Worm (Caenorhabditis elegans) whole organism, L1 larva: ENCODE results near the gene T09A5.14.

Experiments used
- C04F5.9 ChIP-seq: sonication (generic microtip); optimal IDR thresholded peaks from 2 replicates; lab custom pipeline; 2016; ENCODE audit warnings: missing genetic modification characterization, missing compliant biosample characterization
- C34B4.2 ChIP-seq: sonication (generic microtip); optimal IDR thresholded peaks from 2 replicates; lab custom pipeline; 2017; ENCODE audit warnings: mild to moderate bottlenecking, missing genetic modification characterization, missing compliant biosample characterization
- alr-1 ChIP-seq: fragments of 200-800 bp; sonication (Bioruptor generic); optimal IDR thresholded peaks from 2 replicates; lab custom pipeline; 2018; ENCODE audit warnings: borderline replicate concordance, mild to moderate bottlenecking, missing genetic modification characterization, missing compliant biosample characterization
- blmp-1 ChIP-seq: fragments of 150-350 bp; optimal IDR thresholded peaks from 2 replicates; lab custom pipeline; 2014; ENCODE audit warnings: missing biosample characterization, missing genetic modification characterization
- ces-1 ChIP-seq: fragments of 150-350 bp; optimal IDR thresholded peaks from 2 replicates; lab custom pipeline; 2014; ENCODE audit warnings: missing biosample characterization, missing genetic modification reagents, missing genetic modification characterization
- dpl-1 ChIP-seq, 3 experiments: fragments of 150-350 bp in 2 of 3; sonication (generic microtip) in 1 of 3; optimal IDR thresholded peaks; 2 replicates each; lab custom pipeline; 2014 to 2017; ENCODE audit warnings: missing biosample characterization in 3 of 3, missing genetic modification characterization in 3 of 3, missing genetic modification reagents in 3 of 3
- efl-1 ChIP-seq, 4 experiments: fragments of 150-350 bp; optimal IDR thresholded peaks in 3 of 4; peaks in 1 of 4; 1 replicate in 1 of 4; 2 replicates in 3 of 4; lab custom pipeline; 2014; ENCODE audit warnings: missing biosample characterization in 2 of 4, missing genetic modification characterization in 2 of 4, missing genetic modification reagents in 2 of 4
- efl-3 ChIP-seq: fragments of 200-800 bp; sonication (Bioruptor generic); optimal IDR thresholded peaks from 2 replicates; lab custom pipeline; 2018; ENCODE audit warnings: mild to moderate bottlenecking, missing genetic modification characterization, missing compliant biosample characterization
- egl-13 ChIP-seq: sonication (generic microtip); optimal IDR thresholded peaks from 2 replicates; lab custom pipeline; 2016; ENCODE audit warnings: missing genotype, missing genetic modification reagents, missing genetic modification characterization, missing compliant biosample characterization
- ets-5 ChIP-seq: fragments of 200-800 bp; sonication (Bioruptor generic); IDR thresholded peaks from 2 replicates; pipeline ENCODE4 v1.3.6; 2022; ENCODE audit warnings: missing genetic modification characterization, missing compliant biosample characterization
- fkh-10 ChIP-seq: sonication (generic microtip); optimal IDR thresholded peaks from 2 replicates; lab custom pipeline; 2017; ENCODE audit warnings: missing biosample characterization, missing genetic modification reagents, missing genetic modification characterization
- fkh-8 ChIP-seq: sonication (generic microtip); optimal IDR thresholded peaks from 2 replicates; lab custom pipeline; 2016; ENCODE audit warnings: mild to moderate bottlenecking, missing genetic modification characterization, missing compliant biosample characterization
- fos-1 ChIP-seq: fragments of 150-350 bp; optimal IDR thresholded peaks from 2 replicates; lab custom pipeline; 2014; ENCODE audit warnings: missing biosample characterization, missing genetic modification characterization
- hlh-17 ChIP-seq: fragments of 200-800 bp; sonication (Bioruptor generic); optimal IDR thresholded peaks from 2 replicates; lab custom pipeline; 2018; ENCODE audit warnings: missing genetic modification characterization, mild to moderate bottlenecking, missing compliant biosample characterization, moderate library complexity, borderline replicate concordance
- lin-14 ChIP-seq: fragments of 200-800 bp; sonication (Bioruptor generic); optimal IDR thresholded peaks from 2 replicates; lab custom pipeline; 2018; ENCODE audit warnings: mild to moderate bottlenecking, missing genetic modification characterization, moderate library complexity, missing compliant biosample characterization
- lin-15B ChIP-seq: fragments of 150-350 bp; sonication (generic microtip); optimal IDR thresholded peaks from 3 replicates; lab custom pipeline; 2014; ENCODE audit warnings: missing biosample characterization, missing genetic modification characterization
- lin-35 ChIP-seq, 2 experiments: fragments of 150-350 bp; optimal IDR thresholded peaks; 2 replicates each; lab custom pipeline; 2014; ENCODE audit warnings: missing biosample characterization in 2 of 2, missing genetic modification characterization in 2 of 2, missing genetic modification reagents in 2 of 2
- lir-3 ChIP-seq: sonication (generic microtip); optimal IDR thresholded peaks from 2 replicates; lab custom pipeline; 2016; ENCODE audit warnings: mild to moderate bottlenecking, missing genetic modification characterization, moderate library complexity, missing compliant biosample characterization; ENCODE audit not compliant: poor library complexity
- mab-9 ChIP-seq: fragments of 200-800 bp; sonication (Bioruptor generic); IDR thresholded peaks from 2 replicates; pipeline ENCODE4 v1.3.6; 2022; ENCODE audit warnings: missing genetic modification reagents, missing genetic modification characterization, missing compliant biosample characterization
- mep-1 ChIP-seq: fragments of 150-350 bp; optimal IDR thresholded peaks from 2 replicates; lab custom pipeline; 2014; ENCODE audit warnings: missing biosample characterization, missing genetic modification characterization
- nhr-11 ChIP-seq: fragments of 150-350 bp; optimal IDR thresholded peaks from 2 replicates; lab custom pipeline; 2014; ENCODE audit warnings: missing biosample characterization, missing genetic modification characterization
- nhr-12 ChIP-seq: sonication (generic microtip); optimal IDR thresholded peaks from 2 replicates; lab custom pipeline; 2017; ENCODE audit warnings: missing biosample characterization, missing genetic modification characterization
- nhr-19 ChIP-seq: fragments of 200-800 bp; sonication (Bioruptor generic); conservative IDR thresholded peaks from 2 replicates; pipeline ENCODE4 v1.3.6; 2022; ENCODE audit warnings: missing genetic modification characterization, missing compliant biosample characterization
- nhr-28 ChIP-seq: fragments of 150-350 bp; optimal IDR thresholded peaks from 2 replicates; lab custom pipeline; 2014; ENCODE audit warnings: missing biosample characterization, missing genetic modification characterization
- nhr-71 ChIP-seq: sonication (generic microtip); optimal IDR thresholded peaks from 2 replicates; lab custom pipeline; 2016; ENCODE audit warnings: mild to moderate bottlenecking, missing genetic modification characterization, moderate library complexity, missing compliant biosample characterization
- nhr-77 ChIP-seq: fragments of 150-350 bp; optimal IDR thresholded peaks from 2 replicates; lab custom pipeline; 2014; ENCODE audit warnings: missing biosample characterization, missing genetic modification characterization
- nhr-84 ChIP-seq: sonication (generic microtip); optimal IDR thresholded peaks from 2 replicates; lab custom pipeline; 2017; ENCODE audit warnings: missing biosample characterization, missing genetic modification characterization
- rnt-1 ChIP-seq: sonication (generic microtip); optimal IDR thresholded peaks from 2 replicates; lab custom pipeline; 2016; ENCODE audit warnings: mild to moderate bottlenecking, missing genetic modification characterization, moderate library complexity, missing compliant biosample characterization
- skn-1 ChIP-seq: fragments of 150-350 bp; optimal IDR thresholded peaks from 2 replicates; lab custom pipeline; 2014; ENCODE audit warnings: missing biosample characterization, missing genetic modification characterization
- snu-23 ChIP-seq: sonication (generic microtip); optimal IDR thresholded peaks from 2 replicates; lab custom pipeline; 2016; ENCODE audit warnings: missing genetic modification characterization, missing compliant biosample characterization
- tlp-1 ChIP-seq: fragments of 150-350 bp; optimal IDR thresholded peaks from 2 replicates; lab custom pipeline; 2014; ENCODE audit warnings: missing biosample characterization, missing genetic modification characterization
- unc-130 ChIP-seq: fragments of 150-350 bp; optimal IDR thresholded peaks from 2 replicates; lab custom pipeline; 2017; ENCODE audit warnings: missing biosample characterization, missing genetic modification characterization, inconsistent platforms
- unc-30 ChIP-seq: sonication (generic microtip); optimal IDR thresholded peaks from 2 replicates; lab custom pipeline; 2017; ENCODE audit warnings: missing biosample characterization, missing genetic modification characterization
- unc-86 ChIP-seq: sonication (generic microtip); optimal IDR thresholded peaks from 2 replicates; lab custom pipeline; 2016; ENCODE audit warnings: missing genetic modification characterization, missing compliant biosample characterization
- vab-15 ChIP-seq: sonication (generic microtip); optimal IDR thresholded peaks from 2 replicates; lab custom pipeline; 2017; ENCODE audit warnings: missing genotype, mild to moderate bottlenecking, missing genetic modification characterization, missing compliant biosample characterization
- zag-1 ChIP-seq: fragments of 150-350 bp; optimal IDR thresholded peaks from 2 replicates; lab custom pipeline; 2014; ENCODE audit warnings: missing biosample characterization, missing genetic modification characterization

The T09A5.14 gene

ce11 chrII:7851480-7851879 is 19.3 kb downstream of the T09A5.14 start:
- TF ChIP-seq efl-3: no peak
- peak; percentile 10 for TF ChIP-seq lin-14
- TF ChIP-seq mep-1 (tag; lab: Kevin White, UChicago): peak; percentile 16
- peak in 1 of 2 experiments; percentile 23 for TF ChIP-seq lin-35 (GFP tag; optimal IDR thresholded peaks at IDR 0.05; lab: Kevin White, UChicago)
- TF ChIP-seq efl-1 (optimal IDR thresholded peaks at IDR 0.05; lab: Kevin White, UChicago): no peak
- TF ChIP-seq efl-1 (GFP tag; optimal IDR thresholded peaks at IDR 0.05 in 1 of 2; lab: Kevin White, UChicago): peak in 1 of 2 experiments; percentile 77
- TF ChIP-seq nhr-19 (GFP tag; lab: Robert Waterston, UW): no peak

- TF ChIP-seq nhr-28 (tag; lab: Kevin White, UChicago) (no peak), lin-15B (tag; lab: Kevin White, UChicago) (no peak), hlh-17 (GFP tag; lab: Kevin White, UChicago) (no peak), C34B4.2 (tag; lab: Kevin White, UChicago) (no peak), rnt-1 (tag; lab: Kevin White, UChicago) (no peak), unc-130 (tag; lab: Kevin White, UChicago) (no peak), vab-15 (tag; lab: Kevin White, UChicago) (no peak), tlp-1 (tag; lab: Kevin White, UChicago) (no peak), lin-14 (no peak)
These were observed 21.5 kb downstream of the T09A5.14 start, which contains the start of gene T09A5.5 for ce11 chrII:7853679-7854078. T09A5.5 (minus strand) TSS chrII:7853779.

- TF ChIP-seq nhr-11 (tag; lab: Kevin White, UChicago): no peak
- TF ChIP-seq unc-30 (tag; lab: Kevin White, UChicago): no peak
- TF ChIP-seq nhr-77: no peak
- no peak for TF ChIP-seq nhr-71 (tag; lab: Kevin White, UChicago)
- no peak for TF ChIP-seq nhr-12 (tag; lab: Kevin White, UChicago)
- TF ChIP-seq mep-1 (tag; lab: Kevin White, UChicago): no peak
- TF ChIP-seq alr-1 (tag; lab: Kevin White, UChicago): no peak
- TF ChIP-seq fos-1 (tag; lab: Kevin White, UChicago): no peak
- no peak for TF ChIP-seq C34B4.2 (tag; lab: Kevin White, UChicago)
- TF ChIP-seq fkh-10 (GFP tag; lab: Kevin White, UChicago): no peak
- no peak for TF ChIP-seq skn-1 (tag; lab: Kevin White, UChicago)
- TF ChIP-seq lir-3 (tag; lab: Kevin White, UChicago): no peak
- TF ChIP-seq nhr-84 (tag; lab: Kevin White, UChicago): no peak
- TF ChIP-seq C04F5.9 (tag; lab: Kevin White, UChicago): no peak
- no peak for TF ChIP-seq dpl-1 (GFP tag; optimal IDR thresholded peaks at IDR 0.05; lab: Kevin White, UChicago)
- TF ChIP-seq unc-130 (tag; lab: Kevin White, UChicago): no peak
- TF ChIP-seq mab-9 (GFP tag; lab: Robert Waterston, UW): no peak
- no peak for TF ChIP-seq snu-23
- no peak for TF ChIP-seq unc-86 (tag; lab: Kevin White, UChicago)
These were observed 22.8 kb downstream of the T09A5.14 start, which contains the start of gene mdt-10 for ce11 chrII:7854942-7855341. mdt-10 (minus strand) TSS chrII:7855042.

- TF ChIP-seq zag-1 (tag; lab: Kevin White, UChicago): no peak
- TF ChIP-seq ets-5 (GFP tag; lab: Robert Waterston, UW): no peak
- TF ChIP-seq nhr-77: no peak
- TF ChIP-seq lir-3 (tag; lab: Kevin White, UChicago): no peak
- TF ChIP-seq lin-15B (tag; lab: Kevin White, UChicago): no peak
- no peak for TF ChIP-seq hlh-17 (GFP tag; lab: Kevin White, UChicago)
- no peak for TF ChIP-seq skn-1 (tag; lab: Kevin White, UChicago)
- TF ChIP-seq egl-13 (tag; lab: Kevin White, UChicago): no peak
- no peak for TF ChIP-seq ces-1 (GFP tag; lab: Kevin White, UChicago)
- TF ChIP-seq fkh-8 (tag; lab: Kevin White, UChicago): no peak
- no peak for TF ChIP-seq blmp-1 (tag; lab: Kevin White, UChicago)
- no peak for TF ChIP-seq tlp-1 (tag; lab: Kevin White, UChicago)
These were observed 23.5 kb downstream of the T09A5.14 start, which contains the start of gene mdmh-35 for ce11 chrII:7855619-7856018. mdmh-35 (minus strand) TSS chrII:7855719.
